Fruit fly (Drosophila melanogaster): Measurements from ENCODE around the gene Sdic3.
"Not testable (repeated sequence)": the region's sequence is repeated elsewhere in the genome, so short reads cannot be mapped to it uniquely, and the experiment has no call there.

The Sdic3 gene

DNA sequence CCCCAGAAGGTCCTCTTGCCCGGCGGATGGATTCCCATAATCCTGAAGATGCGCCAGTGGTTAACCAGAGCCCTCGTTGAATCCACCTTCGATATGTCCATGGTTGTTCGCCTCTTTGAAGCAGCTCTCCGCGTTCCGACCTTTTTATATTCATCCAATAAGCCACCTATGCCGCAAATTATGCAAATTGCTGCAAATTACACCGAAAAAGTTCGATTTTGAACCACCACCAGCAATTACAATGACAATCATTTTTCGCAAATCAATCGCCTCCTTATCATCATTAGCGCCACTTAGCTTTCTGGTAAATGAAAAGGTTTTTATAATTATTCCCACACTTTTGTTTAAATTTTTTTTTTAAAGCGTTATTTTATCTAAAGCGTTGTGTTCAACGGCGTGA lies 50.9 kb downstream of the Sdic3 start, which contains the start of gene Or19a:
TSS of gene Or19a (minus strand) at position 101 of the 400 bp plus-strand sequence.
- not testable (repeated sequence) for TF ChIP-seq CG8478 (optimal IDR thresholded peaks at IDR 0.05); EcR (GFP tag; optimal IDR thresholded peaks at IDR 0.05); pan (optimal IDR thresholded peaks at IDR 0.05)

DNA sequence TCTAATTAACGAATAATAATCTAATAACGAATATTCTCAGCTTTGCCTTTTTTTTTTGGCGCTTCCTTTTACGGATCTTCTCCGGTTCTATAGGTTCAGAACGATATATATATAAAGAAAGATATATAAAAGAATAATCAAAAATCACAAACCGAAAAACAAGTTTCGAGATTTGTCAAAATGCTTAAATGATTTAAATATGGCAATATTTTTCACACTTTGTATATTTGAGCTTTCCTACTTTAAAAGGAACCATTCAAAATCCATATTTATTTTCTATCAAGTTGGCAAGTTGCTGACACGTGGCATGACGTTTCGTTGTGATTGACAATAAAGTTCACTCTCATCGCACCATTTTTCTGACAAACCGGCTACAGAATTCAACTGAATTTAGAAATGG lies 53.3 kb downstream of the Sdic3 start, which contains the start of gene CG34332:
TSS of gene CG34332 (plus strand) at position 301 of the 400 bp plus-strand sequence.
- TF ChIP-seq EcR (GFP tag; optimal IDR thresholded peaks at IDR 0.05) (no peak), usp (GFP tag; optimal IDR thresholded peaks at IDR 0.05) (no peak), psq (optimal IDR thresholded peaks at IDR 0.05) (no peak), pan (optimal IDR thresholded peaks at IDR 0.05) (no peak), CG8478 (optimal IDR thresholded peaks at IDR 0.05) (no peak), Dll (optimal IDR thresholded peaks at IDR 0.05) (no peak)

DNA sequence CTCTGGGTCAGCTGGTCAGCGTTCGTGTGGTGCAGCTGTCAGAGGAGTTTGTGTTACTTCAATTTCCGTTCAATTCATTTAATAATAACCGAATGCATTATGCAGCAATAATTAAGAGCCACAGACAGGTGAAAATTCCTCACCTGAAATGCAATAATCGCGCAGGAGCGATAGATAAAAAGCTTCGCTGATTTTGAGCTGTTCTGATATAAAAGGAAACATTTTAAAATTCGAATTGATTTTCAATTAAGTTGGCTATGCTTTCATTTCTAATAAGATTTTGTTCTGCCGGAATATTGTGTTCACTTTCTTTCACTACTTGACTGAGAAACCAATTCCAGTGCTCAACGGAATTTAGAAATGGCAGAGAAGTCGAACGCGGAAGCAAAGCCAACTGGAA lies 54.5 kb downstream of the Sdic3 start, which contains the start of gene CG42583:
TSS of gene CG42583 (plus strand) at position 301 of the 400 bp plus-strand sequence.
- TF ChIP-seq pan (optimal IDR thresholded peaks at IDR 0.05), result no peak

All from whole organism.